Worm (Caenorhabditis elegans) whole organism, L3 larva: ENCODE data around the gene Y60C6A.3.

ENCODE experiments used
- R02D3.7 ChIP-seq: fragments of 150-350 bp; optimal IDR thresholded peaks from 2 replicates; lab custom pipeline; 2014; ENCODE audit warnings: missing biosample characterization, missing genetic modification characterization
- ZK546.5 ChIP-seq: sonication (generic microtip); optimal IDR thresholded peaks from 2 replicates; lab custom pipeline; 2017; ENCODE audit warnings: missing biosample characterization, missing genetic modification characterization
- aly-2 ChIP-seq: fragments of 150-350 bp; optimal IDR thresholded peaks from 2 replicates; lab custom pipeline; 2014; ENCODE audit warnings: missing biosample characterization, missing genetic modification characterization
- ama-1 ChIP-seq: fragments of 150-350 bp; optimal IDR thresholded peaks from 2 replicates; lab custom pipeline; 2018
- ceh-16 ChIP-seq: sonication (generic microtip); optimal IDR thresholded peaks from 2 replicates; lab custom pipeline; 2017; ENCODE audit warnings: missing biosample characterization, missing genetic modification characterization
- ceh-28 ChIP-seq: fragments of 150-350 bp; optimal IDR thresholded peaks from 2 replicates; lab custom pipeline; 2014; ENCODE audit warnings: missing biosample characterization, missing genetic modification reagents, missing genetic modification characterization
- ceh-82 ChIP-seq: fragments of 150-350 bp; optimal IDR thresholded peaks from 2 replicates; lab custom pipeline; 2014; ENCODE audit warnings: missing biosample characterization, missing genetic modification characterization
- ceh-9 ChIP-seq: sonication (generic microtip); optimal IDR thresholded peaks from 2 replicates; lab custom pipeline; 2018; ENCODE audit warnings: missing biosample characterization, missing genetic modification characterization
- egl-5 ChIP-seq: fragments of 150-350 bp; optimal IDR thresholded peaks from 2 replicates; lab custom pipeline; 2017; ENCODE audit warnings: missing biosample characterization, missing genetic modification reagents, missing genetic modification characterization, inconsistent platforms
- elt-2 ChIP-seq: sonication (generic microtip); optimal IDR thresholded peaks from 2 replicates; lab custom pipeline; 2016; ENCODE audit warnings: missing genetic modification reagents, mild to moderate bottlenecking, missing genetic modification characterization, missing compliant biosample characterization
- elt-3 ChIP-seq, 3 experiments: fragments of 150-350 bp in 1 of 3; sonication (generic microtip) in 2 of 3; optimal IDR thresholded peaks; 2 replicates in 2 of 3; 4 replicates in 1 of 3; lab custom pipeline; 2014 to 2017; ENCODE audit warnings: missing biosample characterization in 3 of 3, missing genetic modification characterization in 3 of 3
- fkh-10 ChIP-seq: sonication (generic microtip); optimal IDR thresholded peaks from 2 replicates; lab custom pipeline; 2017; ENCODE audit warnings: missing biosample characterization, missing genetic modification reagents, missing genetic modification characterization
- fos-1 ChIP-seq: fragments of 150-350 bp; optimal IDR thresholded peaks from 2 replicates; lab custom pipeline; 2014; ENCODE audit warnings: missing biosample characterization, missing genetic modification characterization
- jun-1 ChIP-seq: fragments of 150-350 bp; optimal IDR thresholded peaks from 2 replicates; lab custom pipeline; 2014; ENCODE audit warnings: missing biosample characterization, missing genetic modification reagents, missing genetic modification characterization
- lin-15B ChIP-seq: fragments of 150-350 bp; optimal IDR thresholded peaks from 2 replicates; lab custom pipeline; 2014; ENCODE audit warnings: missing biosample characterization, missing genetic modification characterization
- lin-39 ChIP-seq: fragments of 150-350 bp; optimal IDR thresholded peaks from 2 replicates; lab custom pipeline; 2018; ENCODE audit warnings: missing biosample characterization, missing genetic modification reagents, missing genetic modification characterization
- lsy-12 ChIP-seq: sonication (generic microtip); optimal IDR thresholded peaks from 2 replicates; lab custom pipeline; 2016; ENCODE audit warnings: mild to moderate bottlenecking, missing genetic modification characterization, missing compliant biosample characterization
- mdl-1 ChIP-seq: fragments of 150-350 bp; optimal IDR thresholded peaks from 2 replicates; lab custom pipeline; 2014; ENCODE audit warnings: missing biosample characterization, missing genetic modification characterization
- nfya-1 ChIP-seq: sonication (generic microtip); optimal IDR thresholded peaks from 2 replicates; lab custom pipeline; 2017; ENCODE audit warnings: missing genetic modification characterization, mild to moderate bottlenecking, missing compliant biosample characterization, antibody characterized with exemption, moderate library complexity; ENCODE audit not compliant: insufficient read depth
- nhr-12 ChIP-seq: fragments of 150-350 bp; optimal IDR thresholded peaks from 2 replicates; lab custom pipeline; 2014; ENCODE audit warnings: missing biosample characterization, missing genetic modification characterization
- nhr-23 ChIP-seq: fragments of 150-350 bp; optimal IDR thresholded peaks from 2 replicates; lab custom pipeline; 2014; ENCODE audit warnings: missing biosample characterization, missing genetic modification reagents, missing genetic modification characterization
- nhr-237 ChIP-seq: fragments of 150-350 bp; optimal IDR thresholded peaks from 2 replicates; lab custom pipeline; 2014; ENCODE audit warnings: missing biosample characterization, missing genetic modification characterization
- nhr-43 ChIP-seq: sonication (generic microtip); optimal IDR thresholded peaks from 2 replicates; lab custom pipeline; 2016; ENCODE audit warnings: mild to moderate bottlenecking, missing genetic modification characterization, missing compliant biosample characterization; ENCODE audit not compliant: poor library complexity, severe bottlenecking
- nhr-67 ChIP-seq: fragments of 150-350 bp; optimal IDR thresholded peaks from 2 replicates; lab custom pipeline; 2014; ENCODE audit warnings: missing biosample characterization, missing genetic modification characterization
- nhr-76 ChIP-seq: fragments of 150-350 bp; sonication (generic microtip); optimal IDR thresholded peaks from 5 replicates; lab custom pipeline; 2014; ENCODE audit warnings: missing biosample characterization, missing genetic modification characterization
- nhr-77 ChIP-seq: fragments of 150-350 bp; optimal IDR thresholded peaks from 2 replicates; lab custom pipeline; 2014; ENCODE audit warnings: missing biosample characterization, missing genetic modification characterization
- pha-4 ChIP-seq: fragments of 150-350 bp; optimal IDR thresholded peaks from 2 replicates; lab custom pipeline; 2014; ENCODE audit warnings: missing biosample characterization, missing genetic modification reagents, missing genetic modification characterization
- pqm-1 ChIP-seq: fragments of 150-350 bp; optimal IDR thresholded peaks from 2 replicates; lab custom pipeline; 2017; ENCODE audit warnings: missing biosample characterization, missing genetic modification characterization, inconsistent platforms
- skn-1 ChIP-seq: fragments of 150-350 bp; optimal IDR thresholded peaks from 2 replicates; lab custom pipeline; 2014; ENCODE audit warnings: missing biosample characterization, missing genetic modification characterization
- snpc-4 ChIP-seq: fragments of 150-350 bp; optimal IDR thresholded peaks from 2 replicates; lab custom pipeline; 2014; ENCODE audit warnings: missing biosample characterization, missing genetic modification characterization
- tbx-2 ChIP-seq: sonication (generic microtip); optimal IDR thresholded peaks from 2 replicates; lab custom pipeline; 2016; ENCODE audit warnings: mild to moderate bottlenecking, missing genetic modification characterization, missing compliant biosample characterization
- unc-39 ChIP-seq: sonication (generic microtip); optimal IDR thresholded peaks from 4 replicates; lab custom pipeline; 2017; ENCODE audit warnings: missing biosample characterization, missing genetic modification characterization
- ztf-11 ChIP-seq: fragments of 150-350 bp; optimal IDR thresholded peaks from 2 replicates; lab custom pipeline; 2014; ENCODE audit warnings: missing biosample characterization, missing genetic modification characterization
- ztf-4 ChIP-seq: fragments of 150-350 bp; optimal IDR thresholded peaks from 2 replicates; lab custom pipeline; 2014; ENCODE audit warnings: missing biosample characterization, missing genetic modification characterization

The Y60C6A.3 gene

DNA sequence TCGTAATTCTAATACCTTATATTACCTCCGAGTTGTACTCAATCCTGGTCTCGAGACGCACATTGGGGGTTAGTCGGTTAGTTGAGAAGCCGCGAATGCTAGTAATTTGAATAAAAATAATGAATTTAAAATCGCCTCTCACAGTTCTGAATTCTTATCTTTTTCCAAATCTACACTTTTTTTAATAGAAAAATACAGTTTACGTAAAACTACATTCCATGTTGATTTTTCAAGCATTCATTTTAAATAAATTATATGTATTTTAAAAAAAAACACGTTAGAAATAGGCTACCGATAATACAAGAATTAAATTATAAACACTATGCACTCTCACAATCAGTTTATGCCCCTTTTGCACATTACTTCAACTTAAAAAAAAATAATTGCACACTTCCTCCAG is 16.0 kb upstream of the Y60C6A.3 start, which contains the start of gene C18G1.9:
C18G1.9 (minus strand) TSS at position 101 of the 400 bp plus-strand sequence.
- TF ChIP-seq nhr-76 (tag; lab: Kevin White, UChicago), result no peak
- no peak for TF ChIP-seq ztf-4 (tag; lab: Kevin White, UChicago)
- no peak for TF ChIP-seq skn-1
- TF ChIP-seq mdl-1 (tag; lab: Kevin White, UChicago), result no peak
- TF ChIP-seq egl-5, result no peak
- TF ChIP-seq nhr-43 (tag; lab: Kevin White, UChicago), result no peak
- no peak for TF ChIP-seq elt-3 (tag; optimal IDR thresholded peaks at IDR 0.05; lab: Kevin White, UChicago)
- no peak for TF ChIP-seq lsy-12 (tag; lab: Kevin White, UChicago)

DNA sequence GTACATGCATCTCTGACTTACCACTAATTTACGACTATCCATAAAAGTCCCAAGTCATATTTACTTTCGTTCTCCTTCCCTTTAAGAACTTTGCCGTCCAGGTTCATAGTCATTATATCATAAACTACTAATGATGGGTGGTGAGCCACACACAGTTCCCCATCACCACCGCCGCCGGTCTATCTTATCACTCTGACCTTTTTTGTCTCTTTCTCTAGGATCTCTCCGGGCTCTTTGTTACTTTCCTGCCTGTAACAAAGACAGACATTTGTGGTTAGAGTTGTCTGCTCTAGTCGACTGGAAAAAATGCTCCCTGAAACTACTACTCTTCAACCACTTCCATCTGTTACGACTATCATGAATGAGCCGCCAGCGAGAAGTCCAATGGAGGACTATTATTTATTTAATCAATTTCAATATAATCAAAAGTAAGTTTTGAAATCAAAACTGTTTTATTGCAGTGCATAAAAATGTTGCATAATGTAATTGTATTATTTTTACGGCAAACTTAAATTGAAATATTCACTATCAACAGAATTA is 15.1 kb upstream of the Y60C6A.3 start, which contains the start of gene elt-7:
elt-7 (plus strand) TSS at position 263 of the 540 bp plus-strand sequence.
- TF ChIP-seq lin-39 (tag; lab: Kevin White, UChicago) (no peak), ztf-4 (tag; lab: Kevin White, UChicago) (no peak), nhr-12 (no peak), elt-2 (peak; percentile 71), lsy-12 (tag; lab: Kevin White, UChicago) (no peak), jun-1 (tag; lab: Kevin White, UChicago) (no peak), pqm-1 (tag; lab: Kevin White, UChicago) (peak; percentile 54), nhr-76 (tag; lab: Kevin White, UChicago) (no peak)

DNA sequence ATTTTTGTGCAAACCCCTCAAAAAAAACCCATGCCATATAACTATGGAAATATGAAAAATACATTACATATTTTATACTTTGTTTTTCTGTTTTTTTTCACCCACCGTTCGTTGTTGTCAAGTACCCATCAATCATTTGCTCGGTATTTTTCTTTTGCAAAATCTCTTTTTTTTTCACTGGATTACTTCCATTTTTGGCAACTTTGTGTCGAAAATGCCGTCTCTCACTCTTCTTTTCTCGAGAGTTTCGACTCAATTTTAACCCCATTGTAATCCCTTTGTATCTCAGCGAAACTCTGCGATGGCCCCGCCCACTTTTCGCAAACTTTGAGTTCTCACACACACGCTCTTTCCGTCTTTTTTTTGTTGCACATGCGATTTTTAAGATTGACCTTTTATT is 10.5 kb upstream of the Y60C6A.3 start:
- no peak for TF ChIP-seq lin-15B (tag; lab: Kevin White, UChicago)
- TF ChIP-seq lin-39 (tag; lab: Kevin White, UChicago), result peak; percentile 38
- peak; percentile 23 for TF ChIP-seq nfya-1

DNA sequence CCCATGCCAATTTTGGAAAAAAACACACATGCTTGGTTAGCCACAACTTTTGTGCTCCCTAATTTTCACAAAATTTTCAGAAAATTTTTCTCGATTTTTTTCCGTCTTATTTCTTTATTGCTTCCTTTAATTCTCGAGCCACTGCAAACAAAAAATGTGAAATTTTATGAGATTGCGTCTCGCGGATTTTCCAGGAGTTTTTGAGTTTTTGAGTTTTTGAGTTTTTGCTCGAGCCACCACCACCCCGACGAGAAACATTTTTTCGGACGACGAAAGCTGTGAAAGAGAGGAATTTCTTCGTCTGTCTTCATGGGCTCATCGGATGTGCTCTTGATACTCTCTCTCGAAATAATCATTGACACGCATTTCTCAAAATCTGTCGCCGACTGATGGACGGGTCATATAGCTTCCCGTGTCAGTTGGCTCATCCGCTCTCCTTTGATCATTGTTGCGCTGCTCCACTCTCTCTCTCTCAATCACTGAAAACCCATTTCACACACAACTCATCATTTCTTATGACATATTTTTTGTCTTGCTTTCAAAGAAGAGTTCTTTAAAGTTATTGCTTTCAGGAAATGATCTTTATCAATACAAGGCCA is 8.1 kb upstream of the Y60C6A.3 start, which contains the start of gene C18G1.1:
C18G1.1 (plus strand) TSS at position 573 of the 599 bp plus-strand sequence.
- TF ChIP-seq ZK546.5 (tag; lab: Kevin White, UChicago) (no peak), egl-5 (peak; percentile 37), ceh-16 (tag; lab: Kevin White, UChicago) (no peak), lin-15B (tag; lab: Kevin White, UChicago) (no peak), elt-2 (no peak)

DNA sequence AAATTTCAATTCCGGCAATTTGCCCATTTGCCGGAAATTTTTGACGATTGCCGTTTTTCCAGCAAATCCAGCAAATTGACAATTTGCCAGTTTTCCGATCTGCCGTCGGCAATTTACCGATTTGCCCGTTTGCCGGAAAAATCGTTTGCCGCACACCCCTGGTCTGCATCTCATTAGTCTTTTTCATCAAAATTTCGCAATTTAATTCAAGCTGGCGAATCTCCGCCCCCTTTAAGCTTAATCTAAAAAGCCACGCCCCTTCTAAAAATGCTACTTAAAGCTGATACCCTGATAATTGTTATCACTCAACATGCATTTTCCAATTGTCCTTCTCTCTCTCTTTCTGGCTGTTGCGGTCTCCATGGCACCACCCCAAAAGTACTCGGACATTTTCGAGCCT is 2.3 kb upstream of the Y60C6A.3 start, which contains the start of gene Y60C6A.1:
Y60C6A.1 (plus strand) TSS at position 301 of the 400 bp plus-strand sequence.
- TF ChIP-seq snpc-4 (tag; lab: Kevin White, UChicago) (no peak), ceh-9 (tag; lab: Kevin White, UChicago) (no peak), fos-1 (tag; lab: Kevin White, UChicago) (no peak), ceh-82 (tag; lab: Kevin White, UChicago) (no peak), fkh-10 (GFP tag; lab: Kevin White, UChicago) (no peak), elt-3 (tag; optimal IDR thresholded peaks at IDR 0.05; lab: Kevin White, UChicago) (no peak), ztf-11 (no peak), mdl-1 (tag; lab: Kevin White, UChicago) (no peak), nhr-23 (no peak), tbx-2 (no peak), nfya-1 (no peak)

DNA sequence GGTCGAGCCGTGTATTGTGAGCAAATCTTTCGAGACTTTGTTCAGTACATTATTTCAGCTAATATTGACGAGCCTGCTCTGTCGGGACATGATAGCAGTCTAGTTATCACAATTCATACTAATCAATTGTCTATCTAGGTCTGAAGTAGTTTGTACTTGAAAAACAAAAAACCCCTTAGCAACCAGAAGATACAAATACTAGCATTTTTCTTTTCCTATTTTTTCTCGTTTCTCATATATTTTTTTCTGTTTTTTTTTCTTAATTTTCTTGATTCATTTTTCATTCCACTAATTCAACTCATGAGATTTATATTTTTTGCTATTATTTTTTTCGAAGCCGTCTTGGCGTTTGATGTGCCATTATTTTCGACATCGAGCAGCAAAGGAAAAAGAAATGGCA is 1.6 kb downstream of the Y60C6A.3 start, which contains the start of gene R02F11.9:
R02F11.9 (plus strand) TSS at position 301 of the 400 bp plus-strand sequence.
- TF ChIP-seq pha-4 (tag; lab: Kevin White, UChicago) (no peak), ztf-4 (tag; lab: Kevin White, UChicago) (no peak), nhr-76 (tag; lab: Kevin White, UChicago) (no peak), skn-1 (no peak), ceh-9 (tag; lab: Kevin White, UChicago) (no peak), jun-1 (tag; lab: Kevin White, UChicago) (no peak), lin-39 (tag; lab: Kevin White, UChicago) (no peak), ceh-16 (tag; lab: Kevin White, UChicago) (no peak), aly-2 (tag; lab: Kevin White, UChicago) (no peak), nfya-1 (no peak), unc-39 (no peak), nhr-77 (tag; lab: Kevin White, UChicago) (no peak), nhr-12 (no peak), elt-3 (tag; optimal IDR thresholded peaks at IDR 0.05; lab: Kevin White, UChicago) (no peak), R02D3.7 (tag; lab: Kevin White, UChicago) (no peak), nhr-67 (tag; lab: Kevin White, UChicago) (no peak), nhr-237 (tag; lab: Kevin White, UChicago) (no peak), ama-1 (no peak), ceh-28 (tag; lab: Kevin White, UChicago) (no peak)
